Fruit fly (Drosophila melanogaster) whole organism, embryonic: ENCODE results near the gene kirre.

Source experiments
- Awh ChIP-seq: fragments of 200-800 bp; sonication (Bioruptor generic); IDR thresholded peaks from 2 replicates; pipeline ENCODE4, ENCODE4 v1.3.6; 2022; ENCODE audit warnings: missing biosample characterization, missing genetic modification characterization
- CG10654 ChIP-seq: fragments of 200-800 bp; sonication (Bioruptor generic); optimal IDR thresholded peaks from 2 replicates; lab custom pipeline; 2016; ENCODE audit warnings: missing biosample characterization, missing genetic modification characterization
- CG10979 ChIP-seq: fragments of 200-800 bp; sonication (Bioruptor generic); optimal IDR thresholded peaks from 2 replicates; lab custom pipeline; 2018; ENCODE audit warnings: missing biosample characterization, mild to moderate bottlenecking, missing genetic modification characterization, moderate library complexity
- CG11398 ChIP-seq: fragments of 200-800 bp; sonication (Bioruptor generic); optimal IDR thresholded peaks from 2 replicates; lab custom pipeline; 2016; ENCODE audit warnings: missing biosample characterization, missing genetic modification characterization
- CG11695 ChIP-seq: fragments of 200-800 bp; sonication (Bioruptor generic); IDR thresholded peaks from 3 replicates; pipeline ENCODE4 v1.3.6; 2022; ENCODE audit warnings: missing biosample characterization, missing genetic modification characterization
- CG12942 ChIP-seq: fragments of 200-800 bp; sonication (Bioruptor generic); optimal IDR thresholded peaks from 3 replicates; lab custom pipeline; 2016; ENCODE audit warnings: missing biosample characterization, missing genetic modification characterization
- CG13624 ChIP-seq: fragments of 200-800 bp; sonication (Bioruptor generic); optimal IDR thresholded peaks from 2 replicates; lab custom pipeline; 2016; ENCODE audit warnings: missing biosample characterization, missing genetic modification characterization
- CG14667 ChIP-seq: fragments of 200-800 bp; sonication (Bioruptor generic); IDR thresholded peaks from 2 replicates; pipeline ENCODE4 v1.3.6; 2022; ENCODE audit warnings: missing biosample characterization, missing genetic modification characterization
- CG15601 ChIP-seq: fragments of 200-800 bp; sonication (Bioruptor generic); optimal IDR thresholded peaks from 3 replicates; lab custom pipeline; 2019; ENCODE audit warnings: missing biosample characterization, mild to moderate bottlenecking, missing genetic modification characterization, moderate library complexity
- CG15696 ChIP-seq: fragments of 200-800 bp; sonication (Bioruptor generic); optimal IDR thresholded peaks from 2 replicates; lab custom pipeline; 2019; ENCODE audit warnings: missing biosample characterization, mild to moderate bottlenecking, missing genetic modification characterization, moderate library complexity
- CG16863 ChIP-seq: fragments of 200-800 bp; sonication (Bioruptor generic); optimal IDR thresholded peaks from 3 replicates; lab custom pipeline; 2016; ENCODE audit warnings: missing biosample characterization, missing genetic modification characterization
- CG1792 ChIP-seq: fragments of 200-800 bp; sonication (Bioruptor generic); optimal IDR thresholded peaks from 2 replicates; lab custom pipeline; 2016; ENCODE audit warnings: missing biosample characterization, missing genetic modification characterization
- CG1832 ChIP-seq: fragments of 200-800 bp; sonication (Bioruptor generic); optimal IDR thresholded peaks from 2 replicates; lab custom pipeline; 2017; ENCODE audit warnings: missing biosample characterization, mild to moderate bottlenecking, missing genetic modification characterization, inconsistent platforms
- CG2202 ChIP-seq: fragments of 200-800 bp; sonication (Bioruptor generic); optimal IDR thresholded peaks from 2 replicates; lab custom pipeline; 2018; ENCODE audit warnings: missing biosample characterization, mild to moderate bottlenecking, missing genetic modification characterization
- CG2678 ChIP-seq: fragments of 200-800 bp; sonication (Bioruptor generic); optimal IDR thresholded peaks from 3 replicates; lab custom pipeline; 2019; ENCODE audit warnings: missing biosample characterization, mild to moderate bottlenecking, missing genetic modification characterization, moderate library complexity
- CG31388 ChIP-seq: fragments of 200-800 bp; sonication (Bioruptor generic); optimal IDR thresholded peaks from 2 replicates; lab custom pipeline; 2016; ENCODE audit warnings: missing biosample characterization, missing genetic modification characterization
- CG31441 ChIP-seq: fragments of 200-800 bp; sonication (Bioruptor generic); IDR thresholded peaks from 2 replicates; pipeline ENCODE4 v1.3.6; 2022; ENCODE audit warnings: missing biosample characterization, missing genetic modification characterization
- CG3407 ChIP-seq: fragments of 200-800 bp; sonication (Bioruptor generic); optimal IDR thresholded peaks from 2 replicates; lab custom pipeline; 2018; ENCODE audit warnings: missing biosample characterization, mild to moderate bottlenecking, missing genetic modification characterization
- CG43689 ChIP-seq: fragments of 200-800 bp; sonication (Bioruptor generic); IDR thresholded peaks from 2 replicates; pipeline ENCODE4 v1.3.6; 2022; ENCODE audit warnings: missing biosample characterization, missing genetic modification characterization
- CG6854 ChIP-seq: fragments of 200-800 bp; sonication (Bioruptor generic); optimal IDR thresholded peaks from 3 replicates; lab custom pipeline; 2017; ENCODE audit warnings: missing biosample characterization, mild to moderate bottlenecking, missing genetic modification characterization
- CG7928 ChIP-seq: fragments of 200-800 bp; sonication (Bioruptor generic); optimal IDR thresholded peaks from 2 replicates; lab custom pipeline; 2017; ENCODE audit warnings: missing biosample characterization, mild to moderate bottlenecking, missing genetic modification characterization
- CG8089 ChIP-seq: fragments of 200-800 bp; sonication (Bioruptor generic); optimal IDR thresholded peaks from 3 replicates; lab custom pipeline; 2016; ENCODE audit warnings: missing biosample characterization, missing genetic modification characterization
- CG8388 ChIP-seq: fragments of 200-800 bp; sonication (Bioruptor generic); optimal IDR thresholded peaks from 2 replicates; lab custom pipeline; 2019; ENCODE audit warnings: missing biosample characterization, mild to moderate bottlenecking, missing genetic modification characterization, moderate library complexity
- CG8765 ChIP-seq: fragments of 200-800 bp; sonication (Bioruptor generic); IDR thresholded peaks from 2 replicates; pipeline ENCODE4 v1.3.6; 2022; ENCODE audit warnings: missing biosample characterization, missing genetic modification characterization
- CTCF ChIP-seq: fragments of 200-800 bp; sonication (Bioruptor generic); optimal IDR thresholded peaks from 2 replicates; lab custom pipeline; 2017; ENCODE audit warnings: missing biosample characterization, mild to moderate bottlenecking, missing genetic modification characterization, moderate library complexity
- Chrac-16 ChIP-seq: fragments of 200-800 bp; sonication (Bioruptor generic); optimal IDR thresholded peaks from 3 replicates; lab custom pipeline; 2016; ENCODE audit warnings: missing biosample characterization, missing genetic modification characterization
- D19B ChIP-seq: fragments of 200-800 bp; sonication (Bioruptor generic); optimal IDR thresholded peaks from 2 replicates; lab custom pipeline; 2017; ENCODE audit warnings: missing biosample characterization, mild to moderate bottlenecking, missing genetic modification characterization
- Dfd ChIP-seq, 2 experiments: fragments of >200 bp; optimal IDR thresholded peaks; 2 replicates each; lab custom pipeline; 2017; ENCODE audit warnings: missing biosample characterization in 2 of 2, missing genetic modification characterization in 2 of 2
- Ets65A ChIP-seq: fragments of 200-800 bp; sonication (Bioruptor generic); peaks from one replicate; lab custom pipeline; 2016; ENCODE audit warnings: missing biosample characterization, missing genetic modification characterization
- Fer1 ChIP-seq: fragments of 200-800 bp; sonication (Bioruptor generic); optimal IDR thresholded peaks from 2 replicates; lab custom pipeline; 2017; ENCODE audit warnings: missing biosample characterization, mild to moderate bottlenecking, missing genetic modification characterization
- HmgZ ChIP-seq: fragments of 200-800 bp; sonication (Bioruptor generic); optimal IDR thresholded peaks from 2 replicates; lab custom pipeline; 2018; ENCODE audit warnings: missing biosample characterization, mild to moderate bottlenecking, missing genetic modification characterization
- Hr3 ChIP-seq: fragments of 200-800 bp; sonication (Bioruptor generic); optimal IDR thresholded peaks from 3 replicates; lab custom pipeline; 2016; ENCODE audit warnings: missing biosample characterization, missing genetic modification characterization
- Mad ChIP-seq: fragments of 200-800 bp; sonication (Bioruptor generic); optimal IDR thresholded peaks from 2 replicates; lab custom pipeline; 2016; ENCODE audit warnings: missing biosample characterization, missing genetic modification characterization
- NfI ChIP-seq: fragments of 200-800 bp; sonication (Bioruptor generic); optimal IDR thresholded peaks from 3 replicates; lab custom pipeline; 2018; ENCODE audit warnings: missing biosample characterization, mild to moderate bottlenecking, missing genetic modification characterization, moderate library complexity
- Oli ChIP-seq: fragments of 200-800 bp; sonication (Bioruptor generic); optimal IDR thresholded peaks from 2 replicates; lab custom pipeline; 2018; ENCODE audit warnings: missing biosample characterization, mild to moderate bottlenecking, missing genetic modification characterization, moderate library complexity
- Xbp1 ChIP-seq: fragments of 200-800 bp; sonication (Bioruptor generic); optimal IDR thresholded peaks from 3 replicates; lab custom pipeline; 2016; ENCODE audit warnings: missing biosample characterization, mild to moderate bottlenecking, missing genetic modification characterization
- ab ChIP-seq: fragments of 200-800 bp; sonication (Bioruptor generic); optimal IDR thresholded peaks from 2 replicates; lab custom pipeline; 2016; ENCODE audit warnings: missing biosample characterization, missing genetic modification characterization
- bigmax ChIP-seq: fragments of 200-800 bp; sonication (Bioruptor generic); optimal IDR thresholded peaks from 2 replicates; lab custom pipeline; 2018; ENCODE audit warnings: missing biosample characterization, mild to moderate bottlenecking, missing genetic modification characterization
- cas ChIP-seq: fragments of 200-800 bp; sonication (Bioruptor generic); IDR thresholded peaks from 2 replicates; pipeline ENCODE4 v1.3.6; 2022; ENCODE audit warnings: missing biosample characterization, missing genetic modification characterization
- chinmo ChIP-seq: fragments of 200-800 bp; sonication (Bioruptor generic); IDR thresholded peaks from 4 replicates; pipeline ENCODE4 v1.3.6; 2022; ENCODE audit warnings: missing biosample characterization, missing genetic modification characterization; ENCODE audit not compliant: partially characterized antibody
- crc ChIP-seq: fragments of 200-800 bp; sonication (Bioruptor generic); optimal IDR thresholded peaks from 2 replicates; lab custom pipeline; 2016; ENCODE audit warnings: missing biosample characterization, missing genetic modification characterization
- crp ChIP-seq, 2 experiments: fragments of 200-800 bp; sonication (Bioruptor generic); optimal IDR thresholded peaks; 2 replicates in 1 of 2; 3 replicates in 1 of 2; lab custom pipeline; 2017; ENCODE audit warnings: missing biosample characterization in 2 of 2, missing genetic modification characterization in 2 of 2, mild to moderate bottlenecking in 1 of 2, moderate library complexity in 1 of 2
- eve ChIP-seq, 2 experiments: fragments of >200 bp; optimal IDR thresholded peaks; 2 replicates each; lab custom pipeline; 2017; ENCODE audit warnings: missing biosample characterization in 2 of 2, missing genetic modification characterization in 2 of 2
- fd64A ChIP-seq: fragments of 200-800 bp; sonication (Bioruptor generic); optimal IDR thresholded peaks from 3 replicates; lab custom pipeline; 2018; ENCODE audit warnings: missing biosample characterization, mild to moderate bottlenecking, missing genetic modification characterization
- fd96Cb ChIP-seq: fragments of 200-800 bp; sonication (Bioruptor generic); optimal IDR thresholded peaks from 2 replicates; lab custom pipeline; 2018; ENCODE audit warnings: missing biosample characterization, mild to moderate bottlenecking, missing genetic modification characterization, moderate library complexity
- fru ChIP-seq: fragments of >200 bp; optimal IDR thresholded peaks from 2 replicates; lab custom pipeline; 2017
- jumu ChIP-seq: fragments of 200-800 bp; sonication (Bioruptor generic); optimal IDR thresholded peaks from 3 replicates; lab custom pipeline; 2016; ENCODE audit warnings: missing biosample characterization, missing genetic modification characterization
- ken ChIP-seq: fragments of 200-800 bp; sonication (Bioruptor generic); IDR thresholded peaks from 3 replicates; pipeline ENCODE4 v1.3.6; 2022; ENCODE audit warnings: missing biosample characterization, missing genetic modification characterization
- otp ChIP-seq: fragments of 200-800 bp; sonication (Bioruptor generic); IDR thresholded peaks from 3 replicates; pipeline ENCODE4, ENCODE4 v1.3.6; 2022; ENCODE audit warnings: missing biosample characterization, missing genetic modification characterization
- pita ChIP-seq: fragments of 200-800 bp; sonication (Bioruptor generic); optimal IDR thresholded peaks from 2 replicates; lab custom pipeline; 2017; ENCODE audit warnings: missing biosample characterization, mild to moderate bottlenecking, missing genetic modification characterization
- slp2 ChIP-seq: fragments of 200-800 bp; sonication (Bioruptor generic); optimal IDR thresholded peaks from 2 replicates; lab custom pipeline; 2016; ENCODE audit warnings: missing biosample characterization, missing genetic modification characterization
- usp ChIP-seq: fragments of >200 bp; optimal IDR thresholded peaks from 2 replicates; lab custom pipeline; 2017; ENCODE audit warnings: missing biosample characterization, missing genetic modification characterization

kirre gene

DNA sequence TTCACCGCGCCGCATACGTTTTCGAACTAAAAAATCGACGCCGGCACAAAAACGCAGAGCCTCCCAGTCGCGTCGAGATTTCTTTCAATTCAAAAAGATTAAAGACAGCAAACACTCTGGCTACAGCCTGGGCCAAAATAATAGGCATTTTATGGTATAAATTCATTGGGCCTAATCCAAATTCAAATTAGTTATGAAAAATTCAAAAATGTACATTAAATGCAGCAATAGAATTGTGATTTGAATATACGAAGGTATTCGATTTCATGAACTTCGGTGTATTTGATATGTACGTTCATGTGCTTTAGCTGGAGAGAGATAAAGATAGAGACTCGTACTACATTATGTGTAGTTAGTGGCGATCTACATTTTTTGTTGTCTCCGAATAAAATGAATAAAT is 3.9 kb downstream of the kirre start, which contains the start of gene Syx4 (continued):
- TF ChIP-seq jumu (GFP tag; lab: Kevin White, UChicago) (peak; percentile 82), CG13624 (GFP tag; lab: Kevin White, UChicago) (peak; percentile 83), NfI (GFP tag; lab: Kevin White, UChicago) (peak; percentile 88), CG14667 (GFP tag; lab: Robert Waterston, UW) (peak; percentile 78), CG43689 (peak; percentile 74), CG1832 (GFP tag; lab: Kevin White, UChicago) (no peak), CG10979 (tag; lab: Kevin White, UChicago) (peak; percentile 78), Awh (GFP tag; lab: Robert Waterston, UW) (peak; percentile 89), Oli (tag; lab: Kevin White, UChicago) (peak; percentile 91), Chrac-16 (GFP tag; lab: Kevin White, UChicago) (peak; percentile 79), CG6854 (GFP tag; lab: Kevin White, UChicago) (peak; percentile 91), CG2202 (tag; lab: Kevin White, UChicago) (peak; percentile 61), CG2678 (tag; lab: Kevin White, UChicago) (peak; percentile 96), CG15696 (tag; lab: Kevin White, UChicago) (peak; percentile 44), CG11398 (GFP tag; lab: Kevin White, UChicago) (peak; percentile 81), CG8765 (GFP tag; lab: Robert Waterston, UW) (peak; percentile 34; the same call in 1 of the 2 replicates), ab (GFP tag; lab: Kevin White, UChicago) (peak; percentile 46), Ets65A (GFP tag; lab: Kevin White, UChicago) (peak; percentile 96), crp (GFP tag; optimal IDR thresholded peaks at IDR 0.05; lab: Kevin White, UChicago) (peak in 1 of 2 experiments; percentile 27), fru (lab: Kevin White, UChicago) (no peak), CG1792 (peak; percentile 77), CG8089 (GFP tag; lab: Kevin White, UChicago) (peak; percentile 80), CG10654 (GFP tag; lab: Kevin White, UChicago) (peak; percentile 83), cas (peak; percentile 71; the same call in 1 of the 2 replicates), bigmax (GFP tag; lab: Kevin White, UChicago) (peak; percentile 21), fd64A (GFP tag; lab: Kevin White, UChicago) (peak; percentile 49), Dfd (GFP tag; optimal IDR thresholded peaks at IDR 0.05; lab: Kevin White, UChicago) (no peak), CG7928 (peak; percentile 63), slp2 (peak; percentile 79), CG11695 (GFP tag; lab: Robert Waterston, UW) (peak; percentile 94), usp (GFP tag; lab: Kevin White, UChicago) (no peak), CG31388 (GFP tag; lab: Kevin White, UChicago) (peak; percentile 65), Fer1 (peak; percentile 96), otp (GFP tag; lab: Robert Waterston, UW) (peak; percentile 86), fd96Cb (peak; percentile 87), D19B (GFP tag; lab: Kevin White, UChicago) (peak; percentile 63), CG15601 (tag; lab: Kevin White, UChicago) (peak; percentile 78), CG8388 (GFP tag; lab: Kevin White, UChicago) (peak; percentile 87), Mad (GFP tag; lab: Kevin White, UChicago) (peak; percentile 81), CTCF (GFP tag; lab: Kevin White, UChicago) (peak; percentile 49), ken (peak; percentile 88), HmgZ (tag; lab: Kevin White, UChicago) (peak; percentile 90), CG3407 (GFP tag; lab: Kevin White, UChicago) (peak; percentile 76), chinmo (no peak), pita (GFP tag; lab: Kevin White, UChicago) (no peak), Hr3 (GFP tag; lab: Kevin White, UChicago) (peak; percentile 79), eve (GFP tag; optimal IDR thresholded peaks at IDR 0.05; lab: Kevin White, UChicago) (peak in 1 of 2 experiments; percentile 92), CG31441 (GFP tag; lab: Robert Waterston, UW) (peak; percentile 91), Xbp1 (peak; percentile 89), CG16863 (GFP tag; lab: Kevin White, UChicago) (peak; percentile 87), CG12942 (GFP tag; lab: Kevin White, UChicago) (peak; percentile 80), crc (GFP tag; lab: Kevin White, UChicago) (peak; percentile 87)
